Fruit fly (Drosophila melanogaster) whole organism, embryonic: ENCODE results near the gene Reepl1.
A peak's percentile ranks its signal among the peaks of the same experiment; 100 is the strongest.

Experiments
- Asciz ChIP-seq: fragments of 200-800 bp; sonication (Bioruptor generic); optimal IDR thresholded peaks from 2 replicates; lab custom pipeline; 2017; ENCODE audit warnings: missing biosample characterization, mild to moderate bottlenecking, missing genetic modification characterization, missing genetic modification reagents
- Blimp-1 ChIP-seq: fragments of 200-800 bp; sonication (Bioruptor generic); optimal IDR thresholded peaks from 3 replicates; lab custom pipeline; 2018; ENCODE audit warnings: missing biosample characterization, missing genetic modification characterization, mild to moderate bottlenecking, moderate library complexity, missing genetic modification reagents
- CG11093 ChIP-seq: fragments of 200-800 bp; sonication (Bioruptor generic); IDR thresholded peaks from 3 replicates; pipeline ENCODE4 v1.3.6; 2022; ENCODE audit warnings: missing biosample characterization, missing genetic modification characterization
- CG1529 ChIP-seq: fragments of 200-800 bp; sonication (Bioruptor generic); optimal IDR thresholded peaks from 3 replicates; lab custom pipeline; 2018; ENCODE audit warnings: missing biosample characterization, missing genetic modification characterization
- CG17612 ChIP-seq: fragments of 200-800 bp; sonication (Bioruptor generic); IDR thresholded peaks from 2 replicates; pipeline ENCODE4 v1.3.6; 2022; ENCODE audit warnings: missing biosample characterization, missing genetic modification characterization
- CG31388 ChIP-seq: fragments of 200-800 bp; sonication (Bioruptor generic); optimal IDR thresholded peaks from 2 replicates; lab custom pipeline; 2016; ENCODE audit warnings: missing biosample characterization, missing genetic modification characterization
- CG3726 ChIP-seq: fragments of 200-800 bp; sonication (Bioruptor generic); IDR thresholded peaks from 3 replicates; pipeline ENCODE4, ENCODE4 v1.3.6; 2022; ENCODE audit warnings: missing biosample characterization, missing genetic modification characterization
- CG4328 ChIP-seq: fragments of 200-800 bp; sonication (Bioruptor generic); optimal IDR thresholded peaks from 3 replicates; lab custom pipeline; 2017; ENCODE audit warnings: missing biosample characterization, missing genetic modification reagents, missing genetic modification characterization
- CG6272 ChIP-seq: fragments of 200-800 bp; sonication (Bioruptor generic); IDR thresholded peaks from 2 replicates; pipeline ENCODE4 v1.3.6; 2022; ENCODE audit warnings: missing biosample characterization, missing genetic modification characterization
- CG6791 ChIP-seq: fragments of 200-800 bp; sonication (Bioruptor generic); IDR thresholded peaks from 3 replicates; pipeline ENCODE4 v1.3.6; 2022; ENCODE audit warnings: missing biosample characterization, missing genetic modification characterization; ENCODE audit not compliant: partially characterized antibody
- CG7372 ChIP-seq: fragments of 200-800 bp; sonication (Bioruptor generic); IDR thresholded peaks from 2 replicates; pipeline ENCODE4 v1.3.6; 2022; ENCODE audit warnings: missing biosample characterization, missing genetic modification characterization
- CG7839 ChIP-seq: fragments of 200-800 bp; sonication (Bioruptor generic); optimal IDR thresholded peaks from 3 replicates; lab custom pipeline; 2018; ENCODE audit warnings: missing biosample characterization, mild to moderate bottlenecking, missing genetic modification characterization, moderate library complexity
- CG9797 ChIP-seq: fragments of 200-800 bp; sonication (Bioruptor generic); optimal IDR thresholded peaks from 3 replicates; lab custom pipeline; 2018; ENCODE audit warnings: missing biosample characterization, mild to moderate bottlenecking, missing genetic modification characterization
- CoRest ChIP-seq: fragments of 200-800 bp; sonication (Bioruptor generic); optimal IDR thresholded peaks from 3 replicates; lab custom pipeline; 2018; ENCODE audit warnings: missing biosample characterization, mild to moderate bottlenecking, missing genetic modification characterization, moderate library complexity
- Ets65A ChIP-seq: fragments of 200-800 bp; sonication (Bioruptor generic); peaks from one replicate; lab custom pipeline; 2016; ENCODE audit warnings: missing biosample characterization, missing genetic modification characterization
- HLH3B ChIP-seq: fragments of 200-800 bp; sonication (Bioruptor generic); IDR thresholded peaks from 2 replicates; pipeline ENCODE4 v1.3.6; 2022; ENCODE audit warnings: missing biosample characterization, missing genetic modification characterization
- Hey ChIP-seq: fragments of 200-800 bp; sonication (Bioruptor generic); optimal IDR thresholded peaks from 3 replicates; lab custom pipeline; 2018; ENCODE audit warnings: missing biosample characterization, mild to moderate bottlenecking, missing genetic modification characterization
- Kr ChIP-seq: fragments of 200-800 bp; sonication (Bioruptor generic); optimal IDR thresholded peaks from 2 replicates; lab custom pipeline; 2017; ENCODE audit warnings: missing biosample characterization, mild to moderate bottlenecking, missing genetic modification characterization
- Nf-YA ChIP-seq: fragments of 200-800 bp; sonication (Bioruptor generic); IDR thresholded peaks from 2 replicates; pipeline ENCODE4 v1.3.6; 2022; ENCODE audit warnings: missing biosample characterization, missing genetic modification characterization
- Nf-YB ChIP-seq: fragments of 200-800 bp; sonication (Bioruptor generic); optimal IDR thresholded peaks from 3 replicates; lab custom pipeline; 2019; ENCODE audit warnings: missing biosample characterization, mild to moderate bottlenecking, missing genetic modification characterization, moderate library complexity
- Nf-YC ChIP-seq: fragments of 200-800 bp; optimal IDR thresholded peaks from 3 replicates; lab custom pipeline; 2019; ENCODE audit warnings: missing biosample characterization, mild to moderate bottlenecking, missing genetic modification characterization, moderate library complexity
- NfI ChIP-seq: fragments of 200-800 bp; sonication (Bioruptor generic); optimal IDR thresholded peaks from 3 replicates; lab custom pipeline; 2018; ENCODE audit warnings: missing biosample characterization, mild to moderate bottlenecking, missing genetic modification characterization, moderate library complexity
- Ptx1 ChIP-seq: fragments of 200-800 bp; sonication (Bioruptor generic); IDR thresholded peaks from 2 replicates; pipeline ENCODE4 v1.3.6; 2022; ENCODE audit warnings: missing biosample characterization, missing genetic modification characterization
- Rx ChIP-seq: fragments of 200-800 bp; sonication (Bioruptor generic); IDR thresholded peaks from 2 replicates; pipeline ENCODE4 v1.3.6; 2022; ENCODE audit warnings: missing biosample characterization, missing genetic modification characterization
- Side ChIP-seq: fragments of 200-800 bp; sonication (Bioruptor generic); optimal IDR thresholded peaks from 2 replicates; lab custom pipeline; 2016; ENCODE audit warnings: missing biosample characterization, missing genetic modification characterization
- Sox102F ChIP-seq: fragments of 200-800 bp; sonication (Bioruptor generic); optimal IDR thresholded peaks from 2 replicates; lab custom pipeline; 2018; ENCODE audit warnings: missing biosample characterization, mild to moderate bottlenecking, missing genetic modification characterization, moderate library complexity
- Ssrp ChIP-seq: fragments of 200-800 bp; sonication (Bioruptor generic); optimal IDR thresholded peaks from 2 replicates; lab custom pipeline; 2018; ENCODE audit warnings: missing biosample characterization, mild to moderate bottlenecking, missing genetic modification characterization, moderate library complexity
- Xbp1 ChIP-seq: fragments of 200-800 bp; sonication (Bioruptor generic); optimal IDR thresholded peaks from 3 replicates; lab custom pipeline; 2016; ENCODE audit warnings: missing biosample characterization, mild to moderate bottlenecking, missing genetic modification characterization
- YL-1 ChIP-seq: fragments of 200-800 bp; sonication (Bioruptor generic); optimal IDR thresholded peaks from 3 replicates; lab custom pipeline; 2017; ENCODE audit warnings: missing biosample characterization, mild to moderate bottlenecking, missing genetic modification characterization
- amos ChIP-seq: fragments of 200-800 bp; sonication (Bioruptor generic); IDR thresholded peaks from 2 replicates; pipeline ENCODE4 v1.3.6; 2022; ENCODE audit warnings: missing biosample characterization, missing genetic modification characterization; ENCODE audit not compliant: partially characterized antibody
- ase ChIP-seq: fragments of 200-800 bp; sonication (Bioruptor generic); IDR thresholded peaks from 3 replicates; pipeline ENCODE4 v1.3.6; 2022; ENCODE audit warnings: missing biosample characterization, missing genetic modification characterization
- ash1 ChIP-seq: fragments of 200-800 bp; sonication (Bioruptor generic); optimal IDR thresholded peaks from 2 replicates; lab custom pipeline; 2018; ENCODE audit warnings: missing biosample characterization, mild to moderate bottlenecking, missing genetic modification characterization
- bbx ChIP-seq: fragments of 200-800 bp; sonication (Bioruptor generic); IDR thresholded peaks from 2 replicates; pipeline ENCODE4 v1.3.6; 2022; ENCODE audit warnings: missing biosample characterization, missing genetic modification characterization; ENCODE audit not compliant: partially characterized antibody
- bowl ChIP-seq: fragments of 200-800 bp; sonication (Bioruptor generic); IDR thresholded peaks from 2 replicates; pipeline ENCODE4 v1.3.6; 2022; ENCODE audit warnings: missing biosample characterization, missing genetic modification characterization
- cas ChIP-seq: fragments of 200-800 bp; sonication (Bioruptor generic); IDR thresholded peaks from 2 replicates; pipeline ENCODE4 v1.3.6; 2022; ENCODE audit warnings: missing biosample characterization, missing genetic modification characterization
- caup ChIP-seq: fragments of 200-800 bp; sonication (Bioruptor generic); optimal IDR thresholded peaks from 3 replicates; lab custom pipeline; 2017; ENCODE audit warnings: missing biosample characterization, mild to moderate bottlenecking, missing genetic modification characterization, moderate library complexity; ENCODE audit not compliant: severe bottlenecking
- disco-r ChIP-seq: fragments of 200-800 bp; sonication (Bioruptor generic); optimal IDR thresholded peaks from 2 replicates; lab custom pipeline; 2016; ENCODE audit warnings: missing biosample characterization, missing genetic modification characterization
- dpn ChIP-seq, 2 experiments: fragments of 200-800 bp; sonication (Bioruptor generic); optimal IDR thresholded peaks; 3 replicates each; lab custom pipeline; 2016; ENCODE audit warnings: missing biosample characterization in 2 of 2, missing genetic modification characterization in 2 of 2
- exex ChIP-seq: fragments of 200-800 bp; sonication (Bioruptor generic); optimal IDR thresholded peaks from 4 replicates; lab custom pipeline; 2018; ENCODE audit warnings: missing biosample characterization, mild to moderate bottlenecking, missing genetic modification characterization, moderate library complexity
- fd64A ChIP-seq: fragments of 200-800 bp; sonication (Bioruptor generic); optimal IDR thresholded peaks from 3 replicates; lab custom pipeline; 2018; ENCODE audit warnings: missing biosample characterization, mild to moderate bottlenecking, missing genetic modification characterization
- grn ChIP-seq: fragments of 200-800 bp; sonication (Bioruptor generic); optimal IDR thresholded peaks from 3 replicates; lab custom pipeline; 2017; ENCODE audit warnings: missing biosample characterization, missing genetic modification characterization
- knrl ChIP-seq: fragments of 200-800 bp; sonication (Bioruptor generic); IDR thresholded peaks from 3 replicates; pipeline ENCODE4 v1.3.6; 2022; ENCODE audit warnings: missing biosample characterization, missing genetic modification characterization; ENCODE audit not compliant: partially characterized antibody
- nerfin-2 ChIP-seq: fragments of 200-800 bp; sonication (Bioruptor generic); IDR thresholded peaks from 2 replicates; pipeline ENCODE4 v1.3.6; 2022; ENCODE audit warnings: missing biosample characterization, missing genetic modification characterization; ENCODE audit not compliant: partially characterized antibody
- oc ChIP-seq: fragments of 200-800 bp; sonication (Bioruptor generic); optimal IDR thresholded peaks from 2 replicates; lab custom pipeline; 2018; ENCODE audit warnings: missing biosample characterization, mild to moderate bottlenecking, missing genetic modification characterization, moderate library complexity
- psq ChIP-seq: fragments of 200-800 bp; sonication (Bioruptor generic); optimal IDR thresholded peaks from 2 replicates; lab custom pipeline; 2017; ENCODE audit warnings: missing biosample characterization, missing genetic modification characterization
- sc ChIP-seq, 3 experiments: fragments of >200 bp in 2 of 3; fragments of 200-800 bp in 1 of 3; sonication (Bioruptor generic) in 1 of 3; optimal IDR thresholded peaks; 2 replicates in 2 of 3; 3 replicates in 1 of 3; lab custom pipeline; 2017; ENCODE audit warnings: mild to moderate bottlenecking in 1 of 3, missing biosample characterization in 1 of 3, missing genetic modification characterization in 1 of 3, missing genetic modification reagents in 1 of 3
- slp2 ChIP-seq: fragments of 200-800 bp; sonication (Bioruptor generic); optimal IDR thresholded peaks from 2 replicates; lab custom pipeline; 2016; ENCODE audit warnings: missing biosample characterization, missing genetic modification characterization
- ssp ChIP-seq: fragments of 200-800 bp; sonication (Bioruptor generic); IDR thresholded peaks from 2 replicates; pipeline ENCODE4 v1.3.6; 2022; ENCODE audit warnings: missing biosample characterization, missing genetic modification characterization

Reepl1 gene

DNA sequence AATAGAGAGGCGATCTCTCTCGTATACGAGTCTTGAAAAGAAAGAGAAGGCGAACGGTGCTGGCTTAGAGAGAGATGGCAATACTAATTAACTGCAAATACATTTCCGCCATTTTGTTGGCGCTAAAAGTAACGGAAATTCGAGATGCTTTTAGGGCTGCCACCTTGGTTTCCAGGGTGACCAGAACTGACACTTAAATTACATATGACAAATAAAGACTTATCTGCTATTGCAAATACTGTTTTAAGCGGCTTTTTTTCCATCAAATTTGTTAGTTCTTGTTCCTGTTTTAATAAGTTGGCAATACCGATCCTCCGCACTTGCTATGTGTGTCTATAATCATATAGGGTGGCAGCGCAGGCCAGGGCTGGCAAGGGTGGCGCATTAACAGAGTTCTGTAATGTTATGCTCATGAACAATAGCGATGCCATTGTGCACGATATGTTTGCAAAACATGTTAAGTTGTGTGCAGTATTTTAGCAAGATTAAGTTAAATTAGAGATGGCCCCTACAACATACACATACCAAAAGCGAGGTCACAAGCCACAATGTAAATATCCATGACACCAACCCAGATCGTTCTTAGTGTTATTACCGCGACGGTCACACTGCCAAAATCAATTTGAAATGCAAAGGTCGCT, 7.8 kb downstream of the Reepl1 start, which contains the start of gene nod:
Gene nod, plus strand, starts transcription at position 573 of the 641 bp plus-strand sequence.
- TF ChIP-seq nerfin-2 (GFP tag; lab: Robert Waterston, UW) (no peak), Ssrp (tag; lab: Kevin White, UChicago) (peak; percentile 43), knrl (peak; percentile 68), Asciz (GFP tag; lab: Kevin White, UChicago) (no peak), YL-1 (GFP tag; lab: Kevin White, UChicago) (peak; percentile 1), CG11093 (GFP tag; lab: Robert Waterston, UW) (0 out of 3 replicates have a peak, but pooled peaks have one; percentile 18), CG6791 (GFP tag; lab: Robert Waterston, UW) (peak; percentile 55; the same call in 1 of the 3 replicates), Sox102F (GFP tag; lab: Kevin White, UChicago) (peak; percentile 58), sc (optimal IDR thresholded peaks at IDR 0.05; lab: Kevin White, UChicago) (no peak), sc (GFP tag; optimal IDR thresholded peaks at IDR 0.05; lab: Kevin White, UChicago) (no peak), Rx (GFP tag; lab: Robert Waterston, UW) (0 out of 2 replicates have a peak, but pooled peaks have one; percentile 7), psq (GFP tag; lab: Kevin White, UChicago) (no peak), ase (no peak), Side (GFP tag; lab: Kevin White, UChicago) (peak; percentile 69), Hey (tag; lab: Kevin White, UChicago) (no peak), slp2 (GFP tag; lab: Kevin White, UChicago) (peak; percentile 63), disco-r (no peak), Blimp-1 (GFP tag; lab: Kevin White, UChicago) (peak; percentile 44), HLH3B (GFP tag; lab: Robert Waterston, UW) (peak; percentile 49; the same call in 1 of the 2 replicates), Nf-YC (tag; lab: Kevin White, UChicago) (peak; percentile 48), Nf-YA (peak; percentile 35; the same call in 1 of the 2 replicates), CG31388 (GFP tag; lab: Kevin White, UChicago) (peak; percentile 15), CG1529 (no peak), CG9797 (GFP tag; lab: Kevin White, UChicago) (peak; percentile 93), bbx (peak; percentile 52; the same call in 1 of the 2 replicates), CG3726 (GFP tag; lab: Robert Waterston, UW) (0 out of 3 replicates have a peak, but pooled peaks have one; percentile 48), bowl (GFP tag; lab: Robert Waterston, UW) (no peak), amos (GFP tag; lab: Robert Waterston, UW) (peak; percentile 66), grn (GFP tag; lab: Kevin White, UChicago) (no peak), ssp (GFP tag; lab: Robert Waterston, UW) (peak; percentile 26; the same call in 1 of the 2 replicates), ash1 (GFP tag; lab: Kevin White, UChicago) (no peak), CG4328 (GFP tag; lab: Kevin White, UChicago) (peak; percentile 23), Xbp1 (GFP tag; lab: Kevin White, UChicago) (peak; percentile 61), NfI (peak; percentile 64), CG7372 (0 out of 2 replicates have a peak, but pooled peaks have one; percentile 21), oc (tag; lab: Kevin White, UChicago) (peak; percentile 8), Nf-YB (GFP tag; lab: Kevin White, UChicago) (peak; percentile 3), cas (GFP tag; lab: Robert Waterston, UW) (peak; percentile 33; the same call in 1 of the 2 replicates), caup (peak; percentile 68), dpn (GFP tag; optimal IDR thresholded peaks at IDR 0.05; lab: Kevin White, UChicago) (peak; percentile 62 to 75), Ptx1 (GFP tag; lab: Robert Waterston, UW) (peak; percentile 58), exex (tag; lab: Kevin White, UChicago) (peak; percentile 65), CoRest (peak; percentile 81), CG6272 (GFP tag; lab: Robert Waterston, UW) (peak; percentile 48; the same call in 1 of the 2 replicates), fd64A (GFP tag; lab: Kevin White, UChicago) (no peak), CG7839 (tag; lab: Kevin White, UChicago) (no peak), Ets65A (GFP tag; lab: Kevin White, UChicago) (peak; percentile 94), Kr (GFP tag; lab: Kevin White, UChicago) (no peak), CG17612 (no peak)
